Worm (Caenorhabditis elegans) whole organism, L1 larva: ENCODE results near the gene C25E10.16.

Source experiments
- C34B4.2 ChIP-seq: sonication (generic microtip); optimal IDR thresholded peaks from 2 replicates; lab custom pipeline; 2017; ENCODE audit warnings: mild to moderate bottlenecking, missing genetic modification characterization, missing compliant biosample characterization
- blmp-1 ChIP-seq: fragments of 150-350 bp; optimal IDR thresholded peaks from 2 replicates; lab custom pipeline; 2014; ENCODE audit warnings: missing biosample characterization, missing genetic modification characterization
- ceh-63 ChIP-seq: fragments of 200-800 bp; sonication (Bioruptor generic); optimal IDR thresholded peaks from 2 replicates; lab custom pipeline; 2018; ENCODE audit warnings: mild to moderate bottlenecking, missing genetic modification characterization, missing compliant biosample characterization
- ceh-82 ChIP-seq, 3 experiments: fragments of 150-350 bp in 1 of 3; sonication (generic microtip) in 2 of 3; optimal IDR thresholded peaks; 2 replicates each; lab custom pipeline; 2014 to 2017; ENCODE audit warnings: missing biosample characterization in 3 of 3, missing genetic modification characterization in 3 of 3
- ceh-88 ChIP-seq: fragments of 200-800 bp; sonication (Bioruptor generic); IDR thresholded peaks from 2 replicates; pipeline ENCODE4 v1.3.6; 2022; ENCODE audit warnings: missing genetic modification characterization, missing compliant biosample characterization
- ceh-90 ChIP-seq: sonication (generic microtip); optimal IDR thresholded peaks from 2 replicates; lab custom pipeline; 2016; ENCODE audit warnings: missing genetic modification characterization, missing compliant biosample characterization
- dpl-1 ChIP-seq, 3 experiments: fragments of 150-350 bp in 2 of 3; sonication (generic microtip) in 1 of 3; optimal IDR thresholded peaks; 2 replicates each; lab custom pipeline; 2014 to 2017; ENCODE audit warnings: missing biosample characterization in 3 of 3, missing genetic modification characterization in 3 of 3, missing genetic modification reagents in 3 of 3
- efl-1 ChIP-seq, 4 experiments: fragments of 150-350 bp; optimal IDR thresholded peaks in 3 of 4; peaks in 1 of 4; 1 replicate in 1 of 4; 2 replicates in 3 of 4; lab custom pipeline; 2014; ENCODE audit warnings: missing biosample characterization in 2 of 4, missing genetic modification characterization in 2 of 4, missing genetic modification reagents in 2 of 4
- egl-27 ChIP-seq, 2 experiments: fragments of 150-350 bp in 1 of 2; sonication (generic microtip); optimal IDR thresholded peaks; 3 replicates each; lab custom pipeline; 2017 to 2018; ENCODE audit warnings: missing biosample characterization in 2 of 2, missing genetic modification characterization in 2 of 2, missing genetic modification reagents in 2 of 2
- elt-2 ChIP-seq: sonication (generic microtip); optimal IDR thresholded peaks from 2 replicates; lab custom pipeline; 2016; ENCODE audit warnings: missing genetic modification characterization, mild to moderate bottlenecking, inconsistent platforms, missing compliant biosample characterization, missing genetic modification reagents
- fkh-10 ChIP-seq: sonication (generic microtip); optimal IDR thresholded peaks from 2 replicates; lab custom pipeline; 2017; ENCODE audit warnings: missing biosample characterization, missing genetic modification reagents, missing genetic modification characterization
- fos-1 ChIP-seq: fragments of 150-350 bp; optimal IDR thresholded peaks from 2 replicates; lab custom pipeline; 2014; ENCODE audit warnings: missing biosample characterization, missing genetic modification characterization
- isw-1 ChIP-seq: fragments of 200-800 bp; sonication (Bioruptor generic); IDR thresholded peaks from 2 replicates; pipeline ENCODE4 v1.3.6; 2022; ENCODE audit warnings: missing genetic modification characterization, missing compliant biosample characterization
- lin-13 ChIP-seq: fragments of 150-350 bp; optimal IDR thresholded peaks from 2 replicates; lab custom pipeline; 2014; ENCODE audit warnings: missing biosample characterization, missing genetic modification reagents, missing genetic modification characterization
- lin-14 ChIP-seq: fragments of 200-800 bp; sonication (Bioruptor generic); optimal IDR thresholded peaks from 2 replicates; lab custom pipeline; 2018; ENCODE audit warnings: mild to moderate bottlenecking, missing genetic modification characterization, moderate library complexity, missing compliant biosample characterization
- lin-39 ChIP-seq: fragments of 150-350 bp; optimal IDR thresholded peaks from 2 replicates; lab custom pipeline; 2014; ENCODE audit warnings: missing biosample characterization, missing genetic modification reagents, missing genetic modification characterization
- lir-3 ChIP-seq: sonication (generic microtip); optimal IDR thresholded peaks from 2 replicates; lab custom pipeline; 2016; ENCODE audit warnings: mild to moderate bottlenecking, missing genetic modification characterization, moderate library complexity, missing compliant biosample characterization; ENCODE audit not compliant: poor library complexity
- lsy-2 ChIP-seq, 2 experiments: fragments of 150-350 bp; optimal IDR thresholded peaks; 2 replicates each; lab custom pipeline; 2014; ENCODE audit warnings: missing biosample characterization in 2 of 2, missing genetic modification characterization in 2 of 2
- mab-9 ChIP-seq: fragments of 200-800 bp; sonication (Bioruptor generic); IDR thresholded peaks from 2 replicates; pipeline ENCODE4 v1.3.6; 2022; ENCODE audit warnings: missing genetic modification reagents, missing genetic modification characterization, missing compliant biosample characterization
- mdl-1 ChIP-seq, 2 experiments: fragments of 150-350 bp; optimal IDR thresholded peaks; 2 replicates each; lab custom pipeline; 2014 to 2017; ENCODE audit warnings: missing biosample characterization in 2 of 2, missing genetic modification characterization in 2 of 2, inconsistent platforms in 1 of 2
- mep-1 ChIP-seq: fragments of 150-350 bp; optimal IDR thresholded peaks from 2 replicates; lab custom pipeline; 2014; ENCODE audit warnings: missing biosample characterization, missing genetic modification characterization
- nhr-20 ChIP-seq: sonication (generic microtip); optimal IDR thresholded peaks from 2 replicates; lab custom pipeline; 2016; ENCODE audit warnings: mild to moderate bottlenecking, missing genetic modification characterization, missing compliant biosample characterization
- nhr-237 ChIP-seq: fragments of 150-350 bp; optimal IDR thresholded peaks from 2 replicates; lab custom pipeline; 2014; ENCODE audit warnings: missing biosample characterization, missing genetic modification characterization
- nhr-47 ChIP-seq: sonication (generic microtip); optimal IDR thresholded peaks from 2 replicates; lab custom pipeline; 2016; ENCODE audit warnings: mild to moderate bottlenecking, missing genetic modification characterization, moderate library complexity, missing compliant biosample characterization
- nhr-71 ChIP-seq: sonication (generic microtip); optimal IDR thresholded peaks from 2 replicates; lab custom pipeline; 2016; ENCODE audit warnings: mild to moderate bottlenecking, missing genetic modification characterization, moderate library complexity, missing compliant biosample characterization
- nhr-84 ChIP-seq: sonication (generic microtip); optimal IDR thresholded peaks from 2 replicates; lab custom pipeline; 2017; ENCODE audit warnings: missing biosample characterization, missing genetic modification characterization
- nhr-85 ChIP-seq: sonication (generic microtip); peaks from one replicate; lab custom pipeline; 2016; ENCODE audit warnings: missing genetic modification characterization, inconsistent platforms, missing compliant biosample characterization
- nhr-90 ChIP-seq: sonication (generic microtip); optimal IDR thresholded peaks from 2 replicates; lab custom pipeline; 2016; ENCODE audit warnings: mild to moderate bottlenecking, missing genetic modification characterization, missing compliant biosample characterization; ENCODE audit not compliant: poor library complexity
- snu-23 ChIP-seq: sonication (generic microtip); optimal IDR thresholded peaks from 2 replicates; lab custom pipeline; 2016; ENCODE audit warnings: missing genetic modification characterization, missing compliant biosample characterization
- sup-37 ChIP-seq: fragments of 200-800 bp; sonication (Bioruptor generic); optimal IDR thresholded peaks from 2 replicates; lab custom pipeline; 2018; ENCODE audit warnings: mild to moderate bottlenecking, missing genetic modification characterization, missing compliant biosample characterization
- tbx-2 ChIP-seq: sonication (generic microtip); optimal IDR thresholded peaks from 2 replicates; lab custom pipeline; 2016; ENCODE audit warnings: missing genetic modification characterization, missing compliant biosample characterization
- tlp-1 ChIP-seq: fragments of 150-350 bp; optimal IDR thresholded peaks from 2 replicates; lab custom pipeline; 2014; ENCODE audit warnings: missing biosample characterization, missing genetic modification characterization
- unc-30 ChIP-seq: sonication (generic microtip); optimal IDR thresholded peaks from 2 replicates; lab custom pipeline; 2017; ENCODE audit warnings: missing biosample characterization, missing genetic modification characterization
- unc-62 ChIP-seq: fragments of 150-350 bp; optimal IDR thresholded peaks from 2 replicates; lab custom pipeline; 2014; ENCODE audit warnings: missing biosample characterization, missing genetic modification reagents, missing genetic modification characterization
- unc-86 ChIP-seq: sonication (generic microtip); optimal IDR thresholded peaks from 2 replicates; lab custom pipeline; 2016; ENCODE audit warnings: missing genetic modification characterization, missing compliant biosample characterization
- xbp-1 ChIP-seq: sonication (generic microtip); optimal IDR thresholded peaks from 2 replicates; lab custom pipeline; 2016; ENCODE audit warnings: missing genetic modification characterization, missing compliant biosample characterization
- zag-1 ChIP-seq: fragments of 150-350 bp; optimal IDR thresholded peaks from 2 replicates; lab custom pipeline; 2014; ENCODE audit warnings: missing biosample characterization, missing genetic modification characterization
- zip-4 ChIP-seq: fragments of 200-800 bp; sonication (Bioruptor generic); optimal IDR thresholded peaks from 2 replicates; lab custom pipeline; 2018; ENCODE audit warnings: mild to moderate bottlenecking, missing genetic modification characterization, moderate library complexity, missing compliant biosample characterization
- ztf-11 ChIP-seq, 2 experiments: sonication (generic microtip); optimal IDR thresholded peaks; 2 replicates each; lab custom pipeline; 2016 to 2017; ENCODE audit warnings: missing genetic modification characterization in 2 of 2, missing biosample characterization in 1 of 2, missing compliant biosample characterization in 1 of 2

Gene C25E10.16

DNA sequence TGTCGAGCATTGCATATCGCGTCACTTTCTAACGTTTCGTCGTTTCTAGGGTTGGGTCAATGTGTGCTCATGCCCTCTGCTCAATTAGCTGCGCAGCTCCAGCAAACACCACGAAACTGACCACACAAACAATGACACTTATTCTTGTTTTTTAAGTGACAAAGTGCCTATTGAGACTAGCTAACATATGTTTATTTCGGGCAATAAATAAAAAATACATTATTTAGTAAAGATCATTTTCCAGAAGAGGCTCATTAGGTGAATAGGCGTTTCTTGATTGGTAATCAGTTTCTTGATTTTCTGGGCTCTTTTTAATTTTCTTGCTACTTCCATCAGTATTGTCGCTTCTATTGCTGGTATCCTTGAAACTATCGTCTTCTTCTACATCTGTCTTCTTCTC lies 10.3 kb upstream of the C25E10.16 start, which contains the start of gene T27E4.5:
T27E4.5 (minus strand) TSS at position 101 of the 400 bp plus-strand sequence.
- TF ChIP-seq ztf-11 (tag; optimal IDR thresholded peaks at IDR 0.05; lab: Kevin White, UChicago) = no peak
- TF ChIP-seq egl-27 (tag; optimal IDR thresholded peaks at IDR 0.05; lab: Kevin White, UChicago) = no peak
- TF ChIP-seq mep-1 (tag; lab: Kevin White, UChicago) = no peak
- no peak for TF ChIP-seq fos-1 (tag; lab: Kevin White, UChicago)
- TF ChIP-seq isw-1 (GFP tag; lab: Robert Waterston, UW) = no peak
- no peak for TF ChIP-seq xbp-1 (tag; lab: Kevin White, UChicago)
- TF ChIP-seq zip-4 (GFP tag; lab: Kevin White, UChicago) = no peak
- TF ChIP-seq ceh-82 (tag; optimal IDR thresholded peaks at IDR 0.05; lab: Kevin White, UChicago) = no peak
- TF ChIP-seq zag-1 (tag; lab: Kevin White, UChicago) = no peak
- TF ChIP-seq, all 84 proteins: peak for 0

DNA sequence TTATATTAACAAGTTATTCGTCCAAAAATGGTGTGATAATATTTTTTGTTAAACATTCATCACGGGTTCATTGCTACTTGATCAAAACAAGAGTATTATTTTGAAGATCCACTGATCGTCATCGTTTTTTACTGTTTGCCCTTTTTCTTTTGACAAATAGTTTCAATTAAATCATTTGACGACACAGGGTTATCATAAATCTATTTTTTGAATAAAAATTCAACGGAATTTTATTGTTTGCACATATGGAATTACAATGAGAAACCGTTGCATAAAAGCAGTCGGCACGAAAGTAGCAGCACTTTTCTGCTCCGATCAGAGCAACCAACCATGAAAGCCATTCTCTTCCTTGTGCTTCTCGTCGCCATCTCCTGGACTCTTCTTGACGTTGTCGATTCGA lies 8.3 kb upstream of the C25E10.16 start, which contains the start of gene fip-2:
fip-2 (plus strand) TSS at position 301 of the 400 bp plus-strand sequence.
- TF ChIP-seq tlp-1 (tag; lab: Kevin White, UChicago) (no peak), unc-86 (no peak), egl-27 (tag; optimal IDR thresholded peaks at IDR 0.05; lab: Kevin White, UChicago) (no peak), elt-2 (no peak), ztf-11 (tag; optimal IDR thresholded peaks at IDR 0.05; lab: Kevin White, UChicago) (no peak), lsy-2 (tag; optimal IDR thresholded peaks at IDR 0.05; lab: Kevin White, UChicago) (no peak), fkh-10 (GFP tag; lab: Kevin White, UChicago) (no peak), sup-37 (GFP tag; lab: Kevin White, UChicago) (no peak), mdl-1 (tag; optimal IDR thresholded peaks at IDR 0.05; lab: Kevin White, UChicago) (no peak), efl-1 (optimal IDR thresholded peaks at IDR 0.05; lab: Kevin White, UChicago) (no peak), efl-1 (GFP tag; optimal IDR thresholded peaks at IDR 0.05 in 1 of 2; lab: Kevin White, UChicago) (no peak), nhr-85 (tag; lab: Kevin White, UChicago) (no peak), lin-13 (GFP tag; lab: Kevin White, UChicago) (no peak), ceh-63 (GFP tag; lab: Kevin White, UChicago) (no peak), fos-1 (tag; lab: Kevin White, UChicago) (no peak), unc-62 (GFP tag; lab: Kevin White, UChicago) (no peak), mab-9 (no peak), nhr-237 (tag; lab: Kevin White, UChicago) (no peak)

DNA sequence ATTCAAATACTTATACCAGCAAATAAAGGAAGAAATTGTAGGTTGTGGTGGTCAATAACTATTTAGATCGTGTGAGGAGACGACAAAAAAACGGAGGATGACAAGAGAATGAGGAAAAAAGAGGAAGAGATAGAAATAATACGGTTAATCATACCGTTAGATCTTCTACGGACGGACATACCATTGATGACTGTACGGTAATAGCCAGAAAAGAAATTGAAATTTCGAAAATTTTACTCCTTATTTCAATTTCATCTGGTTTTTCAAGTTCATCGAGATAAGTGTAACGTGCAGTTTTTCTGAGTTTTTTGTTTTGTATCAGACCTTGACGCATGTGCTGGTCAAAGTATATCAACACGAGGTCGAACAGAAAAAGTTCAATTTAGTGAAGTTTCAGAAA lies 6.5 kb upstream of the C25E10.16 start:
- TF ChIP-seq sup-37 (GFP tag; lab: Kevin White, UChicago) (no peak), nhr-71 (tag; lab: Kevin White, UChicago) (no peak), unc-30 (tag; lab: Kevin White, UChicago) (no peak), unc-62 (GFP tag; lab: Kevin White, UChicago) (no peak), nhr-47 (tag; lab: Kevin White, UChicago) (no peak), snu-23 (GFP tag; lab: Kevin White, UChicago) (peak; percentile 16), lsy-2 (tag; optimal IDR thresholded peaks at IDR 0.05; lab: Kevin White, UChicago) (peak in 1 of 2 experiments; percentile 3), lin-13 (GFP tag; lab: Kevin White, UChicago) (no peak), C34B4.2 (tag; lab: Kevin White, UChicago) (no peak), ceh-88 (GFP tag; lab: Robert Waterston, UW) (no peak), unc-86 (no peak), nhr-90 (tag; lab: Kevin White, UChicago) (no peak), nhr-20 (peak; percentile 11), fkh-10 (GFP tag; lab: Kevin White, UChicago) (no peak), tlp-1 (tag; lab: Kevin White, UChicago) (no peak), nhr-84 (tag; lab: Kevin White, UChicago) (no peak), tbx-2 (tag; lab: Kevin White, UChicago) (no peak), lin-14 (GFP tag; lab: Kevin White, UChicago) (peak; percentile 62), blmp-1 (peak; percentile 72), ceh-90 (tag; lab: Kevin White, UChicago) (no peak), lir-3 (tag; lab: Kevin White, UChicago) (no peak), zip-4 (GFP tag; lab: Kevin White, UChicago) (no peak), dpl-1 (GFP tag; optimal IDR thresholded peaks at IDR 0.05; lab: Kevin White, UChicago) (no peak), mep-1 (tag; lab: Kevin White, UChicago) (no peak), lin-39 (tag; lab: Kevin White, UChicago) (no peak), nhr-85 (tag; lab: Kevin White, UChicago) (peak; percentile 91)
